Fruit fly (Drosophila melanogaster) whole organism, embryonic: Measurements from ENCODE around the gene Bap111.

Experiments used
- ATbp ChIP-seq: fragments of 200-800 bp; sonication (Bioruptor generic); optimal IDR thresholded peaks from 2 replicates; lab custom pipeline; 2017; ENCODE audit warnings: missing biosample characterization, mild to moderate bottlenecking, missing genetic modification characterization, missing genetic modification reagents
- BEAF-32 ChIP-seq: fragments of 200-800 bp; sonication (Bioruptor generic); optimal IDR thresholded peaks from 3 replicates; lab custom pipeline; 2017; ENCODE audit warnings: missing biosample characterization, missing genetic modification characterization, mild to moderate bottlenecking, moderate library complexity, missing genetic modification reagents
- CG10321 ChIP-seq: fragments of 200-800 bp; sonication (Bioruptor generic); IDR thresholded peaks from 2 replicates; pipeline ENCODE4 v1.3.6; 2022; ENCODE audit warnings: missing biosample characterization, missing genetic modification characterization
- CG11696 ChIP-seq: fragments of 200-800 bp; sonication (Bioruptor generic); IDR thresholded peaks from 2 replicates; pipeline ENCODE4 v1.3.6; 2022; ENCODE audit warnings: missing biosample characterization, missing genetic modification characterization
- CG12659 ChIP-seq: fragments of 200-800 bp; sonication (Bioruptor generic); optimal IDR thresholded peaks from 3 replicates; lab custom pipeline; 2017; ENCODE audit warnings: mild to moderate bottlenecking, missing biosample characterization, missing genetic modification reagents, missing genetic modification characterization
- CG13775 ChIP-seq: fragments of 200-800 bp; sonication (Bioruptor generic); optimal IDR thresholded peaks from 3 replicates; lab custom pipeline; 2017; ENCODE audit warnings: missing biosample characterization, mild to moderate bottlenecking, missing genetic modification characterization
- CG13894 ChIP-seq: fragments of 200-800 bp; sonication (Bioruptor generic); optimal IDR thresholded peaks from 3 replicates; lab custom pipeline; 2018; ENCODE audit warnings: missing biosample characterization, mild to moderate bottlenecking, missing genetic modification characterization, moderate library complexity
- CG14860 ChIP-seq: fragments of 200-800 bp; sonication (Bioruptor generic); IDR thresholded peaks from 3 replicates; pipeline ENCODE4 v1.3.6; 2022; ENCODE audit warnings: missing biosample characterization, missing genetic modification characterization; ENCODE audit not compliant: partially characterized antibody
- CG15696 ChIP-seq: fragments of 200-800 bp; sonication (Bioruptor generic); optimal IDR thresholded peaks from 2 replicates; lab custom pipeline; 2019; ENCODE audit warnings: missing biosample characterization, mild to moderate bottlenecking, missing genetic modification characterization, moderate library complexity
- CG16813 ChIP-seq: fragments of 200-800 bp; sonication (Bioruptor generic); IDR thresholded peaks from 3 replicates; pipeline ENCODE4 v1.3.6; 2022; ENCODE audit warnings: missing biosample characterization, missing genetic modification characterization; ENCODE audit not compliant: partially characterized antibody
- CG17328 ChIP-seq: fragments of 200-800 bp; sonication (Bioruptor generic); IDR thresholded peaks from 2 replicates; pipeline ENCODE4 v1.3.6; 2022; ENCODE audit warnings: missing biosample characterization, missing genetic modification characterization
- CG18619 ChIP-seq: fragments of 200-800 bp; sonication (Bioruptor generic); optimal IDR thresholded peaks from 3 replicates; lab custom pipeline; 2017; ENCODE audit warnings: missing biosample characterization, mild to moderate bottlenecking, missing genetic modification characterization
- CG2202 ChIP-seq: fragments of 200-800 bp; sonication (Bioruptor generic); optimal IDR thresholded peaks from 2 replicates; lab custom pipeline; 2018; ENCODE audit warnings: missing biosample characterization, mild to moderate bottlenecking, missing genetic modification characterization
- CG43689 ChIP-seq: fragments of 200-800 bp; sonication (Bioruptor generic); IDR thresholded peaks from 2 replicates; pipeline ENCODE4 v1.3.6; 2022; ENCODE audit warnings: missing biosample characterization, missing genetic modification characterization
- CG4617 ChIP-seq: fragments of 200-800 bp; sonication (Bioruptor generic); optimal IDR thresholded peaks from 3 replicates; lab custom pipeline; 2016; ENCODE audit warnings: missing biosample characterization, missing genetic modification characterization, borderline replicate concordance
- CG6813 ChIP-seq: fragments of 200-800 bp; sonication (Bioruptor generic); optimal IDR thresholded peaks from 2 replicates; lab custom pipeline; 2017; ENCODE audit warnings: missing biosample characterization, missing genetic modification characterization, mild to moderate bottlenecking, moderate library complexity, missing genetic modification reagents
- CG6854 ChIP-seq: fragments of 200-800 bp; sonication (Bioruptor generic); optimal IDR thresholded peaks from 3 replicates; lab custom pipeline; 2017; ENCODE audit warnings: missing biosample characterization, mild to moderate bottlenecking, missing genetic modification characterization
- CG9609 ChIP-seq: fragments of 200-800 bp; sonication (Bioruptor generic); optimal IDR thresholded peaks from 3 replicates; lab custom pipeline; 2016; ENCODE audit warnings: missing biosample characterization, missing genetic modification characterization
- CHES-1-like ChIP-seq: fragments of 200-800 bp; sonication (Bioruptor generic); optimal IDR thresholded peaks from 2 replicates; lab custom pipeline; 2016; ENCODE audit warnings: missing biosample characterization, missing genetic modification characterization
- Camta ChIP-seq: fragments of 200-800 bp; sonication (Bioruptor generic); optimal IDR thresholded peaks from 2 replicates; lab custom pipeline; 2016; ENCODE audit warnings: missing biosample characterization, missing genetic modification characterization
- D ChIP-seq, 2 experiments: fragments of 200-800 bp in 1 of 2; fragments of >200 bp in 1 of 2; sonication (Bioruptor generic) in 1 of 2; optimal IDR thresholded peaks; 2 replicates in 1 of 2; 3 replicates in 1 of 2; lab custom pipeline; 2017; ENCODE audit warnings: mild to moderate bottlenecking in 1 of 2, missing biosample characterization in 1 of 2, missing genetic modification characterization in 1 of 2, missing genetic modification reagents in 1 of 2
- Dll ChIP-seq: fragments of 200-800 bp; sonication (Bioruptor generic); IDR thresholded peaks from 4 replicates; pipeline ENCODE4 v1.3.6; 2022; ENCODE audit warnings: missing biosample characterization, missing genetic modification characterization; ENCODE audit not compliant: partially characterized antibody
- E2f1 ChIP-seq: fragments of 200-800 bp; sonication (Bioruptor generic); IDR thresholded peaks from 2 replicates; pipeline ENCODE4 v1.3.6; 2022; ENCODE audit warnings: missing biosample characterization, missing genetic modification characterization
- Eip74EF ChIP-seq, 2 experiments: fragments of 200-800 bp in 1 of 2; fragments of >200 bp in 1 of 2; sonication (Bioruptor generic) in 1 of 2; optimal IDR thresholded peaks; 2 replicates each; lab custom pipeline; 2017 to 2019; ENCODE audit warnings: missing biosample characterization in 2 of 2, missing genetic modification characterization in 2 of 2, mild to moderate bottlenecking in 1 of 2, moderate library complexity in 1 of 2
- Ets65A ChIP-seq: fragments of 200-800 bp; sonication (Bioruptor generic); peaks from one replicate; lab custom pipeline; 2016; ENCODE audit warnings: missing biosample characterization, missing genetic modification characterization
- Hand ChIP-seq: fragments of 200-800 bp; sonication (Bioruptor generic); optimal IDR thresholded peaks from 2 replicates; lab custom pipeline; 2017; ENCODE audit warnings: mild to moderate bottlenecking, missing biosample characterization, missing genetic modification reagents, missing genetic modification characterization
- Hmr ChIP-seq: fragments of 200-800 bp; sonication (Bioruptor generic); optimal IDR thresholded peaks from 3 replicates; lab custom pipeline; 2017; ENCODE audit warnings: mild to moderate bottlenecking, missing biosample characterization, missing genetic modification reagents, missing genetic modification characterization
- Hr39 ChIP-seq: fragments of >200 bp; optimal IDR thresholded peaks from 2 replicates; lab custom pipeline; 2017
- Lim3 ChIP-seq: fragments of 200-800 bp; sonication (Bioruptor generic); IDR thresholded peaks from 2 replicates; pipeline ENCODE4 v1.3.6; 2022; ENCODE audit warnings: missing biosample characterization, missing genetic modification characterization
- Neu2 ChIP-seq: fragments of 200-800 bp; sonication (Bioruptor generic); optimal IDR thresholded peaks from 3 replicates; lab custom pipeline; 2016; ENCODE audit warnings: missing biosample characterization, missing genetic modification characterization, borderline replicate concordance
- Nf-YC ChIP-seq: fragments of 200-800 bp; optimal IDR thresholded peaks from 3 replicates; lab custom pipeline; 2019; ENCODE audit warnings: missing biosample characterization, mild to moderate bottlenecking, missing genetic modification characterization, moderate library complexity
- Opbp ChIP-seq: fragments of 200-800 bp; sonication (Bioruptor generic); IDR thresholded peaks from 3 replicates; pipeline ENCODE4 v1.3.6; 2022; ENCODE audit warnings: missing biosample characterization, missing genetic modification characterization; ENCODE audit not compliant: partially characterized antibody
- PHDP ChIP-seq: fragments of 200-800 bp; sonication (Bioruptor generic); optimal IDR thresholded peaks from 3 replicates; lab custom pipeline; 2018; ENCODE audit warnings: missing biosample characterization, mild to moderate bottlenecking, missing genetic modification characterization, moderate library complexity
- Ravus ChIP-seq: fragments of 200-800 bp; sonication (Bioruptor generic); IDR thresholded peaks from 2 replicates; pipeline ENCODE4 v1.3.6; 2022; ENCODE audit warnings: missing biosample characterization, missing genetic modification characterization
- Sox100B ChIP-seq: fragments of 200-800 bp; sonication (Bioruptor generic); optimal IDR thresholded peaks from 3 replicates; lab custom pipeline; 2018; ENCODE audit warnings: missing biosample characterization, mild to moderate bottlenecking, missing genetic modification characterization
- ab ChIP-seq: fragments of 200-800 bp; sonication (Bioruptor generic); optimal IDR thresholded peaks from 2 replicates; lab custom pipeline; 2016; ENCODE audit warnings: missing biosample characterization, missing genetic modification characterization
- bbx ChIP-seq: fragments of 200-800 bp; sonication (Bioruptor generic); IDR thresholded peaks from 2 replicates; pipeline ENCODE4 v1.3.6; 2022; ENCODE audit warnings: missing biosample characterization, missing genetic modification characterization; ENCODE audit not compliant: partially characterized antibody
- cas ChIP-seq: fragments of 200-800 bp; sonication (Bioruptor generic); IDR thresholded peaks from 2 replicates; pipeline ENCODE4 v1.3.6; 2022; ENCODE audit warnings: missing biosample characterization, missing genetic modification characterization
- dm ChIP-seq: fragments of 200-800 bp; sonication (Bioruptor generic); optimal IDR thresholded peaks from 3 replicates; lab custom pipeline; 2016; ENCODE audit warnings: missing biosample characterization, missing genetic modification characterization
- hkb ChIP-seq, 2 experiments: fragments of 200-800 bp in 1 of 2; fragments of >200 bp in 1 of 2; sonication (Bioruptor generic) in 1 of 2; IDR thresholded peaks in 1 of 2; optimal IDR thresholded peaks in 1 of 2; 2 replicates each; pipeline versions ENCODE4 v1.3.6 to Lab custom; 2017 to 2022; ENCODE audit warnings: missing biosample characterization in 1 of 2, missing genetic modification characterization in 1 of 2
- hth ChIP-seq: fragments of >200 bp; optimal IDR thresholded peaks from 2 replicates; lab custom pipeline; 2017; ENCODE audit warnings: inconsistent platforms
- nmo ChIP-seq: fragments of 200-800 bp; sonication (Bioruptor generic); optimal IDR thresholded peaks from 2 replicates; lab custom pipeline; 2018; ENCODE audit warnings: missing biosample characterization, mild to moderate bottlenecking, missing genetic modification characterization, moderate library complexity
- otp ChIP-seq: fragments of 200-800 bp; sonication (Bioruptor generic); IDR thresholded peaks from 3 replicates; pipeline ENCODE4, ENCODE4 v1.3.6; 2022; ENCODE audit warnings: missing biosample characterization, missing genetic modification characterization
- shn ChIP-seq: fragments of 200-800 bp; sonication (Bioruptor generic); optimal IDR thresholded peaks from 3 replicates; lab custom pipeline; 2016; ENCODE audit warnings: missing biosample characterization, missing genetic modification characterization
- twi ChIP-seq: fragments of 200-800 bp; optimal IDR thresholded peaks from 2 replicates; lab custom pipeline; 2019; ENCODE audit warnings: missing biosample characterization, mild to moderate bottlenecking, missing genetic modification characterization, moderate library complexity
- vnd ChIP-seq: fragments of 200-800 bp; sonication (Bioruptor generic); IDR thresholded peaks from 3 replicates; pipeline ENCODE4 v1.3.6; 2022; ENCODE audit warnings: missing biosample characterization, missing genetic modification characterization; ENCODE audit not compliant: partially characterized antibody
- yki ChIP-seq: fragments of >200 bp; optimal IDR thresholded peaks from 3 replicates; lab custom pipeline; 2018

Bap111 gene

DNA sequence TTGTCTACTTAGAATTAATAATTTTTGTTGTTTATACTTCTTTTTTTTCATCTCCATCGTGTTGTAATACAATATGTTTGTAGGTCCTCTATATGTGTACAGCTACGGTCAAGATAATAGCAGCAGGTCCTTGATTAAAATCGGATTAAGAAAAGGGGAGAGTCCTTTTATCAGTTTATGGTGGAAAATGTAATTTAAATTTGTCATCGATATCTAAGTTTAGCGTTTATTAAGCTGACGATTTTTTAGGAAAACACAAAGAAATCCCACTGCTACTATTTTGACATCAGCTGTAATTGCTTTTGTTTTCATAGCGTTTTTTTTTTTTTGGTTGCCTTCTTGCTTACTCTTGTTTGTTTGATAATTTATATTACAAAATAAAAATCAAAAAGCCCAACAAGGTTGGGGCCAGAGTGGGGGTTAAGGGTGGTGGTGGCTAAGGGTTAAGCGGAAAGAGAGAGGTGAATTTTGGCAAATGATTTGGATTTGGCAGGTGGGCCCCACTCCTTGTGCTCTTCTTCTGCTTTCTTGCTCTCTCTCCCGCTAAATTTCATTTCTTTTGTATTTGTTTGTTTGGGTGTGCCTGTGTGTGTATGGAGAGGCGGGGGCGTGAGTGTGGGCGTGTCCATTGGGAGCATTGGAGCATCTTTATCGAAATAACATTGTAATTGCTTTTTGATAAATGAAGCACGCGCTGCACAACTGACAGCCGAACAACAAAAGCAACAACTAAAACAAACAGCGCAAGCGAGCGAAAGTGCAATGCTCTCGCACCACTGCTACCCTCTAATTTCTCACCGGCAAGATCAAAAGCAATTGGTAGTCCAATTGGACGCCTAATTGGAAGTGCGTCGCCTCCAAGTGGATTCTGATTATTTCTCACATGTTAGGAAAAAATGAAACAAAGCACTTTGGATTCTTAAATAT lies 28.0 kb upstream of the Bap111 start (continued):
- TF ChIP-seq nmo (GFP tag; lab: Kevin White, UChicago) = peak; percentile 56
- no peak for TF ChIP-seq BEAF-32 (GFP tag; lab: Kevin White, UChicago)
- no peak for TF ChIP-seq dm (GFP tag; lab: Kevin White, UChicago)
- peak in 1 of 2 experiments; percentile 22 for TF ChIP-seq Eip74EF (GFP tag; optimal IDR thresholded peaks at IDR 0.05; lab: Kevin White, UChicago)
- peak; percentile 8 for TF ChIP-seq CG15696 (tag; lab: Kevin White, UChicago)
- TF ChIP-seq otp = no peak
- TF ChIP-seq Hr39 (lab: Kevin White, UChicago) = no peak
- no peak for TF ChIP-seq bbx
- no peak for TF ChIP-seq cas
- TF ChIP-seq Ravus (GFP tag; lab: Robert Waterston, UW) = no peak
- TF ChIP-seq CG11696 (GFP tag; lab: Robert Waterston, UW) = peak; percentile 87
- peak; percentile 18 for TF ChIP-seq CG6854 (GFP tag; lab: Kevin White, UChicago)
- no peak for TF ChIP-seq shn (GFP tag; lab: Kevin White, UChicago)
- no peak for TF ChIP-seq CG16813
- peak; percentile 53 for TF ChIP-seq CG6813 (GFP tag; lab: Kevin White, UChicago)
- TF ChIP-seq D (optimal IDR thresholded peaks at IDR 0.05; lab: Kevin White, UChicago) = no peak
- TF ChIP-seq D (GFP tag; optimal IDR thresholded peaks at IDR 0.05; lab: Kevin White, UChicago) = peak; percentile 37
- no peak for TF ChIP-seq CG43689 (GFP tag; lab: Robert Waterston, UW)
- no peak for TF ChIP-seq twi (tag; lab: Kevin White, UChicago)
- no peak for TF ChIP-seq CG4617 (GFP tag; lab: Kevin White, UChicago)
- no peak for TF ChIP-seq Lim3 (GFP tag; lab: Robert Waterston, UW)
- TF ChIP-seq CG14860 (GFP tag; lab: Robert Waterston, UW) = no peak
- peak; percentile 26; the same call in 1 of the 2 replicates for TF ChIP-seq CG17328 (GFP tag; lab: Robert Waterston, UW)
- peak; percentile 5 for TF ChIP-seq CG18619
- TF ChIP-seq Hmr (GFP tag; lab: Kevin White, UChicago) = peak; percentile 24
- no peak for TF ChIP-seq hkb (optimal IDR thresholded peaks at IDR 0.05; lab: Kevin White, UChicago)
- peak; percentile 39; the same call in 1 of the 2 replicates for TF ChIP-seq hkb (GFP tag; IDR thresholded peaks at IDR 0.05; lab: Robert Waterston, UW)
- peak; percentile 27 for TF ChIP-seq ATbp (GFP tag; lab: Kevin White, UChicago)
- TF ChIP-seq CG10321 (GFP tag; lab: Robert Waterston, UW) = no peak
- no peak for TF ChIP-seq CG13894
- no peak for TF ChIP-seq ab (GFP tag; lab: Kevin White, UChicago)
- peak; percentile 63 for TF ChIP-seq PHDP
- peak; percentile 12 for TF ChIP-seq Camta (GFP tag; lab: Kevin White, UChicago)
- TF ChIP-seq CG9609 (GFP tag; lab: Kevin White, UChicago) = no peak
- no peak for TF ChIP-seq Dll (GFP tag; lab: Robert Waterston, UW)
- peak; percentile 77 for TF ChIP-seq Ets65A (GFP tag; lab: Kevin White, UChicago)
- TF ChIP-seq CG13775 (GFP tag; lab: Kevin White, UChicago) = peak; percentile 12
- TF ChIP-seq yki (lab: Kevin White, UChicago) = no peak
- no peak for TF ChIP-seq Opbp (GFP tag; lab: Robert Waterston, UW)
- no peak for TF ChIP-seq CHES-1-like (GFP tag; lab: Kevin White, UChicago)
- TF ChIP-seq Hand (GFP tag; lab: Kevin White, UChicago) = peak; percentile 12
- TF ChIP-seq CG2202 (tag; lab: Kevin White, UChicago) = no peak
- TF ChIP-seq Nf-YC (tag; lab: Kevin White, UChicago) = no peak
- no peak for TF ChIP-seq hth (lab: Kevin White, UChicago)
- no peak for TF ChIP-seq Neu2 (GFP tag; lab: Kevin White, UChicago)
- TF ChIP-seq E2f1 (GFP tag; lab: Robert Waterston, UW) = 0 out of 2 replicates have a peak, but pooled peaks have one; percentile 32
- TF ChIP-seq CG12659 = peak; percentile 9
- no peak for TF ChIP-seq vnd (GFP tag; lab: Robert Waterston, UW)
- peak; percentile 26 for TF ChIP-seq Sox100B (GFP tag; lab: Kevin White, UChicago)
